Worm (Caenorhabditis elegans): ENCODE data around the gene his-24.

- no peak for TF ChIP-seq ama-1 (optimal IDR thresholded peaks at IDR 0.05)
- TF ChIP-seq tra-4 (tag; optimal IDR thresholded peaks at IDR 0.05), result no peak
- TF ChIP-seq B0310.2 (tag; optimal IDR thresholded peaks at IDR 0.05), result no peak
- TF ChIP-seq hmg-4 (GFP tag; optimal IDR thresholded peaks at IDR 0.05), result no peak
- TF ChIP-seq sea-1 (GFP tag; conservative IDR thresholded peaks at IDR 0.05), result no peak
- no peak for TF ChIP-seq tbx-11 (GFP tag; IDR thresholded peaks at IDR 0.05)
- no peak for TF ChIP-seq pes-1 (GFP tag; IDR thresholded peaks at IDR 0.05)
- no peak for TF ChIP-seq hnd-1 (tag; optimal IDR thresholded peaks at IDR 0.05)
- TF ChIP-seq flt-1 (GFP tag; IDR thresholded peaks at IDR 0.05), result no peak
- no peak for TF ChIP-seq hmbx-1 (tag; optimal IDR thresholded peaks at IDR 0.05)
Measured at ce11 chrX:14517842-14518241, 27.9 kb downstream of the his-24 start.

Measured in whole organism, early embryonic.